Fruit fly (Drosophila melanogaster): ENCODE data around the gene CG17163.

The CG17163 gene

DNA sequence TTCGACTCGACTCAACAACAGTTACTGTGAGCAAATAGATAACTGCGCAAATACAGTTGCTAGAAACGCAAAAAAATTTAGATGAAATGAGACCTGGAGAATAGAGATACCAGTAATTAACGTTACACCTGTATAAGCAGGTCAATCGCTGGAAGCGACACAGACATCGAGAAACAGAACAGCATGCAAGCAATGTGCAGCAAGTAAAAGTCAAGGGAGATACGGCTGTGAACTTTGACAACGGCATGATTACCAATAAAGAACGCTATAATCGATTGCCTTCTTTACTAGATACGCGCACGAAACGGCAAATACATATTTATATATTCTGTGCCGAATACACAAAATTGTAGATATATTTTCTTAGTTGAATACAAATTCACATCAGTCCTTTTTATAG lies 8.8 kb upstream of the CG17163 start:
- TF ChIP-seq bab1 (GFP tag; optimal IDR thresholded peaks at IDR 0.05): no peak

DNA sequence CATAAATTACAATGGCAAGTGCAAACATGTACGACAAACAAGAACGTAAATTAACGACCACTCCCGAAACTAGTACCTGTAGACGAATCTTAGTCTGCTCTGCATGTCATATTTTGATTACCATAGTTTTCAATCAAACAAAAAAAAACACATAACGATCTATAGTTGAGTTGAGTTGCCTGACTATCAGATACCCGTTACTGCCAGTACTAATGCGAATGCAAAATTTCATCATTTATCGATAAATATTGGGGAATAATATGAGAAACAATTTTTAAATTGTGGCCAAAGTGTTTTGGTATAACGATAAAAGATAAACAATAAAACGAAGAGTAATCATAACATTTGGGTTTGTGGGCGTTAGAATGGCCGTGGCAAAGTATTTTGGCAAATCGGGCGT lies 8.0 kb upstream of the CG17163 start:
- TF ChIP-seq CG14711 (tag; optimal IDR thresholded peaks at IDR 0.05): no peak
- peak; percentile 26 for TF ChIP-seq kay (GFP tag; ENCODE audit: borderline replicate concordance)

DNA sequence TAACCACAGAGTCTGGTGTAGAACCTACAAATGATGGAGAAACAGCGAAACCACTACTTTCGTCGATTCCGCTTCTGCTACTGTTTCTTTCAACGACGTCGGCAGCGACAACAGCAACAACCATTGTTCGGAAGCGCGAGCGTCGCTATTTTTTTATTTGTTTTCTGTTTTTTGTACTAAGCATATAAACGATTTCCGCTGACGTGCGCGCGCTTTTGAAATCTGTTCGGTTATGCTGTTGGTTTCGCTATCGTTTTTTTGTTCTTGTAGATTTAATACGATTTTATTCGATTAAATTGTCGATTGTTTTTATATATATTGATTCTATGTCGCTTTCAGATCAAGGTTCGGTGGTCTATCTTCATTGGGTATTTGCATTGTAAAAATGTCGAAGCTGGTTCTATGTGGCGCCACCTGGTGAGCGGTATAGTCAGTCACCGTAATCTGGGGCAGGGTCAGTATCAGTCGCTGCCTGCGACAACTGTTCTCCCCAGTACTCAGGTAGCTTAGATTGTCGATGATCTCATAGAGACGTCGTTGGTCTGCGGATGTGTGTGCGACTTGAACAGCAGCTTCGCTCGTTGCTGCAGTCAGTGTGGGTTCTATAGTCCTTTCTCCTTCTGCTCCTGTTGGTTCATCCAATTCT lies 6.7 kb upstream of the CG17163 start:
- peak; percentile 92 for TF ChIP-seq tj (GFP tag; optimal IDR thresholded peaks at IDR 0.05)
- TF ChIP-seq Mnt (GFP tag; optimal IDR thresholded peaks at IDR 0.05): no peak

DNA sequence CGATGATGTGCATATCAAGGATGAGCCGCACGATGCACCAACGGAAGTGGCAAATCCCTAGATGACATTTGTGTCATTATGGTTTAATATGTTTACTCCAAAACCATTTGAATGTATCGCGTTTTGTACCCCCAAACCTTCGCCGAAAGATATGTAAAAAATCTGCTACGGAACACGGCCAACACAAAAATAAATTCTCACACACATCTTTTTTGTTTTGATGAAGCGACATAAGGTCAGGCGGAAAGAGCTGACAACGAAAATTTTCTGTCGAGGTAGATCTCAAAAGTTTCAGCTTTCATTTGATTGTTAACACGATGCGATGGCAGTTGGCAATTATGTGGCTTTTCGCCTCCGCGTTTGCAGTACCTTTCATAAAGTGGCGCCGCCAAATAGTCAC lies 1.9 kb upstream of the CG17163 start, which contains the start of gene CG17169:
TSS of gene CG17169 (plus strand) at position 301 of the 400 bp plus-strand sequence.
- no peak for TF ChIP-seq pad (GFP tag; optimal IDR thresholded peaks at IDR 0.05)
- TF ChIP-seq tj (GFP tag; optimal IDR thresholded peaks at IDR 0.05): peak; percentile 80

- no peak for TF ChIP-seq Crg-1 (GFP tag; optimal IDR thresholded peaks at IDR 0.05)
- no peak for TF ChIP-seq ovo (GFP tag; optimal IDR thresholded peaks at IDR 0.05)
- TF ChIP-seq toe (GFP tag; optimal IDR thresholded peaks at IDR 0.05): no peak
- no peak for TF ChIP-seq kay (GFP tag; ENCODE audit: borderline replicate concordance)
- TF ChIP-seq cic (GFP tag; optimal IDR thresholded peaks at IDR 0.05): no peak
- TF ChIP-seq CG5204 (GFP tag; optimal IDR thresholded peaks at IDR 0.05): no peak
- TF ChIP-seq CG33017 (tag; optimal IDR thresholded peaks at IDR 0.05): no peak
These were observed 9.1 kb downstream of the CG17163 start for dm6 chrX:23073402-23073801.

DNA sequence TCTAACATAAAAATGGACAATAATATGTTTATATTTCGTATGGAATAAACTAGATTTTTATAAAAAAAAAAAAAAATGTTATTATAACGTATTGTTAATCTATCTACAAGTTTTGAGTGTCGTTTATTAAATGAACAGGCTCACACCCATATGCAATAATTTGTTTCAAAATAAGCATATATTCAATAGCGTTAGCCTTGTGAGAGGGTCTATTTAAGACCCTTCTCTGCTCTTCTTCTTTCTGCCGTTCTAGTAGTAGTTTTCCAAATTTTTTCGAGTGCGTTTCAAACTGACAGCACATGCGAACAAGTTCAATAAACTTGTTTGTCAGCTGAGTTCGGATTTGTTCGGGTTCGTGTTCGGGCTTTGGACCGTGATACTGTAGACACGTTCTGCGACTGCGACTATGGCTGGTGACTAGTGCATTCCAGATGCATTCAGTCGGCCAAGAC lies 11.2 kb downstream of the CG17163 start:
- TF ChIP-seq cnc (optimal IDR thresholded peaks at IDR 0.05) (no peak), CG7101 (tag; optimal IDR thresholded peaks at IDR 0.05) (no peak), kay (GFP tag; ENCODE audit: borderline replicate concordance) (no peak), bab1 (GFP tag; optimal IDR thresholded peaks at IDR 0.05) (no peak), Mnt (GFP tag; optimal IDR thresholded peaks at IDR 0.05) (no peak), cic (GFP tag; optimal IDR thresholded peaks at IDR 0.05) (no peak), pad (GFP tag; optimal IDR thresholded peaks at IDR 0.05) (no peak), Clk (GFP tag; optimal IDR thresholded peaks at IDR 0.05) (no peak), Hr96 (GFP tag; optimal IDR thresholded peaks at IDR 0.05) (no peak), CG12768 (GFP tag; optimal IDR thresholded peaks at IDR 0.05) (no peak), CG7045 (GFP tag; optimal IDR thresholded peaks at IDR 0.05) (no peak), Crg-1 (GFP tag; optimal IDR thresholded peaks at IDR 0.05) (no peak), CG5204 (GFP tag; optimal IDR thresholded peaks at IDR 0.05) (no peak), ovo (GFP tag; optimal IDR thresholded peaks at IDR 0.05) (no peak)

DNA sequence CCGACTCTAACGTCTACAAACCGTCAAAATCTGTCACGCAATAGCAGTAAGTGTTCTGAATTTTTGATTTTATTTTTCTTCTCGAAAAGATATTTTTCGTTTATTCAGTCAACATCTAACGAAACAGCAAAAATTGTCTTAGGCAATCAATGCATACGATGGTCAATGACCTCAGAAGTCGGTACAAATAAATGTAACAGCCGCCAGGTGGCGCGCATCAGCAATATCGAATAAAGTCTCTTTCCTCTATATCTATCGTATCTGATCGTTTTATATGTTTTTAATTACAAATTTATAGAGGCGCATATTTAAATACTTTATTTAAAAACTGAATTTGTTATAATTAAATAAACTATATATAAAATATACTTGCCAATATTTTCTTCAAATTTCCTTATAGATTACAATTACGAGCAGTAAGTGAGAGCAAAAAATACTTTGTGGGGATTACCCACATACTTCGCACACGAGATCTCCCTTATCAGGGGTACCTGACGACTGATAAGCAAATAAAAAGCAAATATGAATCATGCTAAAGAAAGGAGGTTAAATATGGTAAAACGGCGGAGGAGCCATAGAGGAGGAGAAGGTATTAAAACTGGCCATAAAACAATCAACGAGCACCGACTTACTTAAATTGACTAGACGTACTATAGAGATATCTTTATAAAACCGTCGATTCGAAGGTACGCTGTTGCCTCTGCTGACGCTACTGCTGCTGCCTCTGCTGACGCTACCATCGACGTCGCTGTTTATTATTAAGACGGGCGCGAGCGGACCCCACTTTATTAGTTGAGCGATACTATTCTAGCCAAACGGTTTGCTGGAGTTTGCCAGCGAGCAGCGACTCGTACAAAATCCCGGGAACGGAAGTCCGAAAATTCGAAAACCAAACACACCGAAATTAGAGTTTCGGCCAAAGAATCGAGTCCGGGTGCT lies 14.7 kb downstream of the CG17163 start, which contains the start of gene CG17167:
TSS of gene CG17167 (plus strand) at position 781 of the 939 bp plus-strand sequence.
- TF ChIP-seq CG11617 (GFP tag; optimal IDR thresholded peaks at IDR 0.05) (no peak), CG7101 (tag; optimal IDR thresholded peaks at IDR 0.05) (no peak), ovo (GFP tag; optimal IDR thresholded peaks at IDR 0.05) (no peak), bab1 (GFP tag; optimal IDR thresholded peaks at IDR 0.05) (no peak), CG5204 (GFP tag; optimal IDR thresholded peaks at IDR 0.05) (no peak), cic (GFP tag; optimal IDR thresholded peaks at IDR 0.05) (no peak), CG12768 (GFP tag; optimal IDR thresholded peaks at IDR 0.05) (no peak), toe (GFP tag; optimal IDR thresholded peaks at IDR 0.05) (no peak)

dm6 chrX:23035766-23036165 lies 46.7 kb downstream of the CG17163 start, which contains the start of gene CG12061:
Gene CG12061, plus strand, starts transcription at chrX:23036066.
- TF ChIP-seq tj (GFP tag; optimal IDR thresholded peaks at IDR 0.05): no peak
- TF ChIP-seq CG12768 (GFP tag; optimal IDR thresholded peaks at IDR 0.05): no peak
- TF ChIP-seq cic (GFP tag; optimal IDR thresholded peaks at IDR 0.05): no peak
- TF ChIP-seq cnc (optimal IDR thresholded peaks at IDR 0.05): no peak
- no peak for TF ChIP-seq CG14711 (tag; optimal IDR thresholded peaks at IDR 0.05)
- TF ChIP-seq pad (GFP tag; optimal IDR thresholded peaks at IDR 0.05): no peak
- no peak for TF ChIP-seq CG7045 (GFP tag; optimal IDR thresholded peaks at IDR 0.05)
- TF ChIP-seq toe (GFP tag; optimal IDR thresholded peaks at IDR 0.05): no peak
- no peak for TF ChIP-seq ovo (GFP tag; optimal IDR thresholded peaks at IDR 0.05)
- TF ChIP-seq kay (GFP tag; ENCODE audit: borderline replicate concordance): no peak

Data from whole organism, adult.